Worm (Caenorhabditis elegans): ENCODE results near the gene T05D4.5.

Gene T05D4.5

DNA sequence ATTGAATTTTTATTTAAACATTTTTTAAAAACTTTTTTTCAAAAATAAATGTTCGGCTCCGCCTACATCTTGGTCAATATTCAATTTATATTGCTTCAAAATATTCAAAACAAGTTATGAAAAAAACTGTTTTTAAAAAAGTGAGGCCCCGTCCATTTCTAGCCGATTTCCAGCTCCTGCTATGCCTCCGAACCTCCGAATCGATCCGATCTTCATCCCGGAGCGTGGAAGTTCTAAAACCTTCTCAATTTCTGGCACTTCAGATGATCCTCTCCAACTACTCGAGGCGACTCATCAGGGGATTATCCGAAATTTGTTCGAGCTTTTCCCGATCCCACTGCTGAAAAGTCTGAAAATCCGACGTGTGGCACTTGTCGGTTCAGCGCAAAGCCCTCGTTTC, 33.6 kb downstream of the T05D4.5 start:
- TF ChIP-seq snpc-1.1 (tag; optimal IDR thresholded peaks at IDR 0.05; ENCODE audit: insufficient read depth) (no peak), T26A5.8 (tag; optimal IDR thresholded peaks at IDR 0.05) (no peak), let-526 (GFP tag; IDR thresholded peaks at IDR 0.05) (no peak), ama-1 (optimal IDR thresholded peaks at IDR 0.05) (no peak), ama-1 (GFP tag; optimal IDR thresholded peaks at IDR 0.05) (no peak), Y95B8A.8 (GFP tag; IDR thresholded peaks at IDR 0.05) (0 out of 2 replicates have a peak, but pooled peaks have one; percentile 24), ZK185.1 (tag; optimal IDR thresholded peaks at IDR 0.05; ENCODE audit: poor library complexity, severe bottlenecking) (no peak), ztf-18 (tag; optimal IDR thresholded peaks at IDR 0.05) (no peak), attf-5 (GFP tag; optimal IDR thresholded peaks at IDR 0.05) (no peak), attf-3 (GFP tag; conservative IDR thresholded peaks at IDR 0.05) (no peak), him-1 (tag; optimal IDR thresholded peaks at IDR 0.05) (peak; percentile 30), let-607 (tag; optimal IDR thresholded peaks at IDR 0.05) (no peak), Y53F4B.3 (GFP tag; IDR thresholded peaks at IDR 0.05) (no peak), pbrm-1 (GFP tag; IDR thresholded peaks at IDR 0.05) (no peak), hlh-26 (GFP tag; conservative IDR thresholded peaks at IDR 0.05) (no peak), rec-8 (tag; optimal IDR thresholded peaks at IDR 0.05) (no peak), ztf-6 (GFP tag; IDR thresholded peaks at IDR 0.05) (no peak)

DNA sequence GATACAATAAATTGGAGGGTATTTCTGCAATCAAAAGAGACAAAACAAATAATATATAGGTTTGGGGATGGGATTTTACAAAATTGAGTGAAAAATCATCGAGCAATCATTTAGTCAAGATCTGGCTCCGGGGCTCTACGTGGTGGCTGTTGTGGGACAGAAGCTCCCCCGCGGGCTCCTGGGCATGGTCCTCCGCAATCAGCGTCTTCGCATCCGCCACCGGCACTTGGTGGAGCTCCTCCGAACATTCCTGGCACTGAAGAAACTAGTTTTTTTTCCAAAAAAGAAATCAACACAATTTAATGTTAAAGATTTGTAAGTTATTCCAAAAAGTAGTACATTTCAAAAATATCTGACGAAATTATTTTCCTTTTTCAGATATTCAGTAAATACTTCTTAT, 34.1 kb downstream of the T05D4.5 start:
- TF ChIP-seq ztf-28 (GFP tag; IDR thresholded peaks at IDR 0.05), result no peak
- no peak for TF ChIP-seq F55B11.4 (tag; optimal IDR thresholded peaks at IDR 0.05; ENCODE audit: borderline replicate concordance, insufficient read depth)
- no peak for TF ChIP-seq lsy-27 (tag; optimal IDR thresholded peaks at IDR 0.05; ENCODE audit: borderline replicate concordance, insufficient read depth)
- no peak for TF ChIP-seq nfyb-1 (GFP tag; IDR thresholded peaks at IDR 0.05)
- TF ChIP-seq attf-6 (GFP tag; IDR thresholded peaks at IDR 0.05), result no peak
- TF ChIP-seq egrh-3 (GFP tag; IDR thresholded peaks at IDR 0.05), result peak; percentile 58; the same call in 1 of the 2 replicates
- peak; percentile 48; the same call in 1 of the 2 replicates for TF ChIP-seq zfh-2 (GFP tag; conservative IDR thresholded peaks at IDR 0.05)
- TF ChIP-seq mcd-1 (GFP tag; IDR thresholded peaks at IDR 0.05), result 0 out of 2 replicates have a peak, but pooled peaks have one; percentile 11
- no peak for TF ChIP-seq nhr-90 (tag; optimal IDR thresholded peaks at IDR 0.05)

DNA sequence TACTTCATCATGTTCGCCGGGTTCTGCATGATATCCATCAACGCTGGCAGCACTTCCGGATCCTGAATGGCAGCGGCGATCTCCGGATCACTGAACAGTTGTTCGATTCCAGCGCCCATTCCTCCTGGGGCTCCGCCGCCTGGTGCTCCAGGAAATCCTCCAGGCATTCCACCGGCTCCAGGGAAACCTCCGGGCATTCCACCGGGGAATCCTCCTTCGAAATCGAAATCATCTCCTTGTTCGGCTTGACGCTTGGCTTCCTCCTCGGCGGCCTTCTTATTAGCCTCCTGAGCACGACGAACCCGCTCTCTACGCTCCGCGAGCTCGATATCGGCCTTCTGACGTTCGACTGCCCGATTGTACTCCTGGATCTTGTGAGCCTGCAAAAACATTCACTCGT, 34.9 kb downstream of the T05D4.5 start:
- TF ChIP-seq egrh-3 (GFP tag; IDR thresholded peaks at IDR 0.05) (peak; percentile 82), zfh-2 (GFP tag; conservative IDR thresholded peaks at IDR 0.05) (peak; percentile 94), fkh-3 (tag; optimal IDR thresholded peaks at IDR 0.05) (peak; percentile 43), mel-28 (tag; optimal IDR thresholded peaks at IDR 0.05; ENCODE audit: borderline replicate concordance) (no peak), lin-26 (GFP tag; IDR thresholded peaks at IDR 0.05) (0 out of 2 replicates have a peak, but pooled peaks have one; percentile 42), mcd-1 (GFP tag; IDR thresholded peaks at IDR 0.05) (0 out of 2 replicates have a peak, but pooled peaks have one; percentile 19), zim-3 (tag; optimal IDR thresholded peaks at IDR 0.05) (no peak), dox-1 (GFP tag; IDR thresholded peaks at IDR 0.05) (peak; percentile 36; the same call in 1 of the 2 replicates), efl-1 (GFP tag; optimal IDR thresholded peaks at IDR 0.05) (no peak), F23B12.7 (tag; optimal IDR thresholded peaks at IDR 0.05; ENCODE audit: insufficient read depth) (no peak), mxl-1 (tag; optimal IDR thresholded peaks at IDR 0.05) (no peak), tbp1 (GFP tag; optimal IDR thresholded peaks at IDR 0.05) (no peak), snpc-3.4 (tag; optimal IDR thresholded peaks at IDR 0.05) (no peak)
